Fruit fly (Drosophila melanogaster) whole organism, adult: ENCODE measurements around the gene Nmt.

Source experiments
- CG11617 ChIP-seq: fragments of 200-800 bp; sonication (Bioruptor generic); optimal IDR thresholded peaks from 2 replicates; lab custom pipeline; 2017; ENCODE audit warnings: mild to moderate bottlenecking, missing biosample characterization, missing genetic modification reagents, missing genetic modification characterization
- CG1620 ChIP-seq: fragments of 200-800 bp; sonication (Bioruptor generic); optimal IDR thresholded peaks from 2 replicates; lab custom pipeline; 2016; ENCODE audit warnings: missing biosample characterization, missing genetic modification characterization
- Hr96 ChIP-seq: fragments of 200-800 bp; sonication (Bioruptor generic); optimal IDR thresholded peaks from 2 replicates; lab custom pipeline; 2016; ENCODE audit warnings: missing biosample characterization, missing genetic modification characterization
- bab1 ChIP-seq: fragments of 200-800 bp; sonication (Bioruptor generic); optimal IDR thresholded peaks from 3 replicates; lab custom pipeline; 2019; ENCODE audit warnings: missing biosample characterization, mild to moderate bottlenecking, missing genetic modification characterization, moderate library complexity

DNA sequence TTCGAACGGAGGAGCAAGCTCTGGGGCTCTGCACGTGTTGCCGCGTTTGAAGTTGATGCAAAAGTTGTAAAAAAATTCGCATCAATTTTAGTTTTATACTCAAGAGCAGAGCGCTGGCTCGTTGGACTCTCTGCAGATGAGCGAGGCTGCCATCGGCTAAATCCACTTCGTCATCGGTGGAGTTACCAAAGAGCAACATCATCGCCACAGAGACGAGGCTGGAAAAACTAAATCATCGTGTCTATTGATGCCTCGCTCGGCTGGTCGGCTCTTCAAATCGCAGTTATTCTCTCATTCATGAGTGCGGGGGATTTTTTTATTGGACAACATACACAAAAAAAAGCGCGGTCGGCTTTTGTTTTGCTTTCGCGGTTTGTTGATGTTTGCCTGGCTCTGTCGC lies 12.8 kb downstream of the Nmt start, which contains the start of gene CG13675:
- TF ChIP-seq bab1 (GFP tag; lab: Kevin White, UChicago): no peak
- TF ChIP-seq CG11617 (GFP tag; lab: Kevin White, UChicago): no peak
- TF ChIP-seq Hr96 (GFP tag; lab: Kevin White, UChicago): no peak
- no peak for TF ChIP-seq CG1620 (GFP tag; lab: Kevin White, UChicago)
